Fruit fly (Drosophila melanogaster): ENCODE data around the gene ovm.
A peak's percentile ranks its signal among the peaks of the same experiment; 100 is the strongest.

ovm gene

DNA sequence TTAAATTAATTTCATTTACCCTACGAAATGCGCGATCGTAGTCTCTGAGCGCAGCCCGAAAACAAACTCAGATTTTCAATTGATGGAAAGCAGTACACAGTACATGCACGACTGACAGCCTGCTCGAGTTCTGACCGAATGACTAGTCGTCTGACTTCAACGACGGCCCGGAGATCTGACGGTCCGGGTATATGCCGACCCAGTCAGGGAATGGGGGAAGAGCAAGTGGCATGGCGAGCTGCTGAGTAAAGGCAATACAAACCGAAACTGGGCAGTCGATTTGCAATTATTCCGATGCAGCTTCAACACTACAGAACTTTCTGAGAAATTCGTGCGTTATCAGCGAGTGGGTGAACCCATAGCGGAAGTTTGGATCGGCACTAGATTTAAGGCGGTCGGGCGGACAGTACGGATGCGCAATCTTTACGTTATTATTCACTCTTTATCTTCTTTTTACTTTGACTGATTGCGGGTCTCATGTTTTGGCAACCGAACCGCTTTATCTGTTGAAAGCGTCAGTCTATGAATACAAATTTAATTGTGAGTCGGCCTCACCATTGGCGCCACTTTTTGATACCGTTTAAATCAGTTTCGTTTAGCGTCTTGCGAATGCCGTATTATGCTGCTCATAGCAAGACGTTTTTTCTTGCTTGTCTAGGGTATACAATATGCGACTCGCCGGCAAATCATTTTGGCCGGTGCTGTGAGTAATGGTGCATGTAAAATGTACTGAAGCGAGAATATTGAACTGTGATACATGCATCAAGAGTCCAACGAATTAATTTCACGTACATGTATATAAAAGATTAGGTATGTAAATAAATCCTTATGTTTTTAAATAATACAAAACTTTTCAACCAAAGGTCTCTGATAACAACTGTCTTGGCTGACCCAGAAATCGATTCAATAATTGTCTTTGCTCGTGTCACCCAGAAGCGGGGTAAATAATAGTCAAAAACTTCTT lies 20.0 kb downstream of the ovm start:
- no peak for TF ChIP-seq CG34367 (tag; optimal IDR thresholded peaks at IDR 0.05)
- peak; percentile 30 for TF ChIP-seq Pif1B (GFP tag; optimal IDR thresholded peaks at IDR 0.05)
- TF ChIP-seq CG8301 (tag; optimal IDR thresholded peaks at IDR 0.05): peak; percentile 49
- TF ChIP-seq CG8159 (tag; optimal IDR thresholded peaks at IDR 0.05): no peak
- TF ChIP-seq CG17806 (tag; optimal IDR thresholded peaks at IDR 0.05): peak; percentile 26
- peak; percentile 28 for TF ChIP-seq CG14655 (GFP tag; optimal IDR thresholded peaks at IDR 0.05)
- no peak for TF ChIP-seq rn (GFP tag; IDR thresholded peaks at IDR 0.05)
- TF ChIP-seq EcR (GFP tag; optimal IDR thresholded peaks at IDR 0.05): no peak
- no peak for TF ChIP-seq fd96Ca (GFP tag; IDR thresholded peaks at IDR 0.05)
- no peak for TF ChIP-seq Snoo (tag; optimal IDR thresholded peaks at IDR 0.05)
- TF ChIP-seq CG12605 (GFP tag; IDR thresholded peaks at IDR 0.05): no peak
- no peak for TF ChIP-seq CG4496 (GFP tag; IDR thresholded peaks at IDR 0.05)
- TF ChIP-seq CG13204 (GFP tag; optimal IDR thresholded peaks at IDR 0.05): no peak
- TF ChIP-seq CG9948 (tag; optimal IDR thresholded peaks at IDR 0.05): no peak
- no peak for TF ChIP-seq gl (tag; optimal IDR thresholded peaks at IDR 0.05)
- no peak for TF ChIP-seq D1 (tag; optimal IDR thresholded peaks at IDR 0.05)
- peak; percentile 17 for TF ChIP-seq CG15710 (tag; optimal IDR thresholded peaks at IDR 0.05)
- TF ChIP-seq CG10348 (GFP tag; IDR thresholded peaks at IDR 0.05): no peak
- TF ChIP-seq Ets98B (GFP tag; IDR thresholded peaks at IDR 0.05): no peak
- TF ChIP-seq Pif1A (GFP tag; optimal IDR thresholded peaks at IDR 0.05): peak; percentile 56
- TF ChIP-seq CG32121 (GFP tag; IDR thresholded peaks at IDR 0.05): peak; percentile 12; the same call in 1 of the 2 replicates

DNA sequence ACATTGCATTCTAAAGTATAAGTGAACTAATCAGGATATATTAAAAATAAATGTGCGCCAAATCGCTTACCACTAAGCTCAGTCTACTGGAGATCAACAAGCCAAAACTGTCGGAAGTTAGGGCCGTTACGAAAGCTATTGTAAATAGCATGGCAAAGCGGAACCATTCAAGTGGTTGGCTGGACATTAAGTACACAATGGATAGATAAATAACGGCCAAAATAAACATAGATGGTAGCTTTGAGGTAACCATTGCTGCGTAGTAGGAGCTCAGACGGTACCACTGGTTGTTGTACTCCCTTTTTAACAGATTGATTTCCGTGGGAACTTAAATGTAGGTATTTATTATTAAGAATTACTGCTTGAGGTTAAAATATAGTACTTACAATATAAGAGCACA lies 23.0 kb downstream of the ovm start:
- TF ChIP-seq Snoo (tag; optimal IDR thresholded peaks at IDR 0.05): no peak
- no peak for TF ChIP-seq CG9948 (tag; optimal IDR thresholded peaks at IDR 0.05)
- no peak for TF ChIP-seq CG32121 (GFP tag; IDR thresholded peaks at IDR 0.05)
- no peak for TF ChIP-seq CG17806 (tag; optimal IDR thresholded peaks at IDR 0.05)
- TF ChIP-seq CG4496 (GFP tag; IDR thresholded peaks at IDR 0.05): no peak
- TF ChIP-seq Pif1B (GFP tag; optimal IDR thresholded peaks at IDR 0.05): no peak
- no peak for TF ChIP-seq rn (GFP tag; IDR thresholded peaks at IDR 0.05)
- no peak for TF ChIP-seq CG13204 (GFP tag; optimal IDR thresholded peaks at IDR 0.05)
- TF ChIP-seq CG8159 (tag; optimal IDR thresholded peaks at IDR 0.05): no peak
- TF ChIP-seq CG12605 (GFP tag; IDR thresholded peaks at IDR 0.05): no peak
- TF ChIP-seq fd96Ca (GFP tag; IDR thresholded peaks at IDR 0.05): no peak
- no peak for TF ChIP-seq CG8301 (tag; optimal IDR thresholded peaks at IDR 0.05)
- TF ChIP-seq CG34367 (tag; optimal IDR thresholded peaks at IDR 0.05): no peak
- no peak for TF ChIP-seq Pif1A (GFP tag; optimal IDR thresholded peaks at IDR 0.05)
- TF ChIP-seq CG10348 (GFP tag; IDR thresholded peaks at IDR 0.05): no peak

DNA sequence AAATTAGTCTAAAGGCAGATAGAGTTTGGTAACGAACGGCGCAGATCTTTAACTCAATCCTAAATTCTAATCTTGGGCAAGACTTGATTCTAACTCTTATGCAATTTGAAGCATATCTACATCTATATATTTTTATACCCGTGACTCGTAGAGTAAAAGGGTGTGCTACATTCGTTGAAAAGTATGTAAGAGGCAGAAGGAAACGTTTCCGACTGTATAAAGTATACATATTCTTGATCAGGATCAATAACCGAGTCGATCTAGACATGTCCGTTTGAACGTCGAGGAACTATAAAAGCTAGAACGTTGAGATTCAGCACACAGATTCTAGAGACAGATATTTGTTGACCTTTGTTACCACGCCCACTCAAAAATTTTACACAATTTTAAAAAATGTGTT lies 24.4 kb downstream of the ovm start, which contains the start of gene CG13694:
TSS of gene CG13694 (minus strand) at position 101 of the 400 bp plus-strand sequence.
- no peak for TF ChIP-seq D1 (tag; optimal IDR thresholded peaks at IDR 0.05)
- no peak for TF ChIP-seq Pif1B (GFP tag; optimal IDR thresholded peaks at IDR 0.05)
- no peak for TF ChIP-seq CG13204 (GFP tag; optimal IDR thresholded peaks at IDR 0.05)
- TF ChIP-seq CG17806 (tag; optimal IDR thresholded peaks at IDR 0.05): no peak
- TF ChIP-seq CG32121 (GFP tag; IDR thresholded peaks at IDR 0.05): no peak
- TF ChIP-seq Ets98B (GFP tag; IDR thresholded peaks at IDR 0.05): no peak
- TF ChIP-seq Snoo (tag; optimal IDR thresholded peaks at IDR 0.05): no peak
- TF ChIP-seq CG34367 (tag; optimal IDR thresholded peaks at IDR 0.05): no peak
- TF ChIP-seq CG12605 (GFP tag; IDR thresholded peaks at IDR 0.05): no peak
- no peak for TF ChIP-seq CG4496 (GFP tag; IDR thresholded peaks at IDR 0.05)
- no peak for TF ChIP-seq CG9948 (tag; optimal IDR thresholded peaks at IDR 0.05)
- TF ChIP-seq Pif1A (GFP tag; optimal IDR thresholded peaks at IDR 0.05): no peak
- no peak for TF ChIP-seq CG8301 (tag; optimal IDR thresholded peaks at IDR 0.05)
- no peak for TF ChIP-seq EcR (GFP tag; optimal IDR thresholded peaks at IDR 0.05)
- no peak for TF ChIP-seq gl (tag; optimal IDR thresholded peaks at IDR 0.05)
- no peak for TF ChIP-seq CG15710 (tag; optimal IDR thresholded peaks at IDR 0.05)
- no peak for TF ChIP-seq fd96Ca (GFP tag; IDR thresholded peaks at IDR 0.05)
- TF ChIP-seq CG14655 (GFP tag; optimal IDR thresholded peaks at IDR 0.05): no peak

DNA sequence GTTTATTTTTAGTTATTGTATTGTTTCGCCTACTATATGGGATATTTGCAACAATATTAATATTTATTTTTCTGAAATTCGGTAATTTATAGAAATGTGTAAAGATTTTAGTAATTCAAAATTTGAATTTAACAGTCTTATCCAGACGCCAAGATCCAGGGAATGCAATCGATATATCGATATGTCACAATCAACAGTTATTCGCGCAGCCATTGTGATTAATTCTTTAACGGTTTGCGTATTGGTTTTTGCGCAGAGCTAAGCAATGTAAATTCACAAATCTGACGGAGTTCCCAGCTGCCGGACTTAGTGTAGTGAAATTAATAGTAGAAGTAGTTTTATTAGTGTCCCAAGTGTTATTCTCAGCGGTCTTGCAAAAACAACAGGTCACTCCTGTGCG lies 26.4 kb downstream of the ovm start, which contains the start of gene ND-15:
TSS of gene ND-15 (plus strand) at position 298 of the 400 bp plus-strand sequence.
- TF ChIP-seq rn (GFP tag; IDR thresholded peaks at IDR 0.05) (no peak), CG8159 (tag; optimal IDR thresholded peaks at IDR 0.05) (no peak), CG32121 (GFP tag; IDR thresholded peaks at IDR 0.05) (no peak), gl (tag; optimal IDR thresholded peaks at IDR 0.05) (no peak), Pif1A (GFP tag; optimal IDR thresholded peaks at IDR 0.05) (no peak), CG14655 (GFP tag; optimal IDR thresholded peaks at IDR 0.05) (no peak), CG4496 (GFP tag; IDR thresholded peaks at IDR 0.05) (no peak), EcR (GFP tag; optimal IDR thresholded peaks at IDR 0.05) (no peak), CG10348 (GFP tag; IDR thresholded peaks at IDR 0.05) (no peak), D1 (tag; optimal IDR thresholded peaks at IDR 0.05) (no peak), CG17806 (tag; optimal IDR thresholded peaks at IDR 0.05) (no peak), Pif1B (GFP tag; optimal IDR thresholded peaks at IDR 0.05) (no peak)

DNA sequence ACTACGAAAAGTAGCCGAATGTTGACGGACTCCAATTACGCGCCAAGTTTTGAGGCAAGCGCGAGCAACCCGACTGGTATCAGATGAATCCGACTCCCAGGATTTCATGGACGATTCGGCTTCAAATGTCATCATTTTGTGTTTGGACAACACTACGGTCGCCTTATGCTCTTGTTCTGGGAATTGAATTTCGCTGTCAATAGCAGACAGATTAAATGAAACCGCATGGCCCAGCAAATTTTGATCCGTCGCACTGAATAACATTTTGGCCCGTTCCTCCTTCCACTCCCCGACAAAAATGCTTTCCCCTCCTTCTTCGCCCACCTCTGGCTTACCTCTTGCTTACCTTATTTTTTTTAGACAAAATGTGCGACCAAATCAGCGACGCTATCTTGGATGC lies 30.7 kb downstream of the ovm start:
- TF ChIP-seq CG4496 (GFP tag; IDR thresholded peaks at IDR 0.05) (no peak), gl (tag; optimal IDR thresholded peaks at IDR 0.05) (no peak), Ets98B (GFP tag; IDR thresholded peaks at IDR 0.05) (no peak), CG9948 (tag; optimal IDR thresholded peaks at IDR 0.05) (no peak), Pif1A (GFP tag; optimal IDR thresholded peaks at IDR 0.05) (no peak), CG8159 (tag; optimal IDR thresholded peaks at IDR 0.05) (no peak), rn (GFP tag; IDR thresholded peaks at IDR 0.05) (no peak), CG34367 (tag; optimal IDR thresholded peaks at IDR 0.05) (no peak), CG15710 (tag; optimal IDR thresholded peaks at IDR 0.05) (no peak), CG10348 (GFP tag; IDR thresholded peaks at IDR 0.05) (no peak), CG8301 (tag; optimal IDR thresholded peaks at IDR 0.05) (no peak), CG17806 (tag; optimal IDR thresholded peaks at IDR 0.05) (no peak), fd96Ca (GFP tag; IDR thresholded peaks at IDR 0.05) (no peak), EcR (GFP tag; optimal IDR thresholded peaks at IDR 0.05) (no peak), CG12605 (GFP tag; IDR thresholded peaks at IDR 0.05) (no peak), D1 (tag; optimal IDR thresholded peaks at IDR 0.05) (no peak), CG13204 (GFP tag; optimal IDR thresholded peaks at IDR 0.05) (no peak), Pif1B (GFP tag; optimal IDR thresholded peaks at IDR 0.05) (no peak), Snoo (tag; optimal IDR thresholded peaks at IDR 0.05) (no peak)
